Worm (Caenorhabditis elegans) whole organism, L3 larva: ENCODE data around the gene cdk-4.

Source experiments
- ZK546.5 ChIP-seq: sonication (generic microtip); optimal IDR thresholded peaks from 2 replicates; lab custom pipeline; 2017; ENCODE audit warnings: missing biosample characterization, missing genetic modification characterization
- elt-1 ChIP-seq: fragments of 150-350 bp; optimal IDR thresholded peaks from 2 replicates; lab custom pipeline; 2014; ENCODE audit warnings: missing biosample characterization, missing genetic modification characterization
- fos-1 ChIP-seq: fragments of 150-350 bp; optimal IDR thresholded peaks from 2 replicates; lab custom pipeline; 2014; ENCODE audit warnings: missing biosample characterization, missing genetic modification characterization
- lin-39 ChIP-seq: fragments of 150-350 bp; optimal IDR thresholded peaks from 2 replicates; lab custom pipeline; 2018; ENCODE audit warnings: missing biosample characterization, missing genetic modification reagents, missing genetic modification characterization
- lsy-12 ChIP-seq: sonication (generic microtip); optimal IDR thresholded peaks from 2 replicates; lab custom pipeline; 2016; ENCODE audit warnings: mild to moderate bottlenecking, missing genetic modification characterization, missing compliant biosample characterization
- nhr-11 ChIP-seq: fragments of 150-350 bp; optimal IDR thresholded peaks from 2 replicates; lab custom pipeline; 2014; ENCODE audit warnings: missing biosample characterization, missing genetic modification characterization
- nhr-12 ChIP-seq: fragments of 150-350 bp; optimal IDR thresholded peaks from 2 replicates; lab custom pipeline; 2014; ENCODE audit warnings: missing biosample characterization, missing genetic modification characterization
- nhr-23 ChIP-seq: fragments of 150-350 bp; optimal IDR thresholded peaks from 2 replicates; lab custom pipeline; 2014; ENCODE audit warnings: missing biosample characterization, missing genetic modification reagents, missing genetic modification characterization
- nhr-237 ChIP-seq: fragments of 150-350 bp; optimal IDR thresholded peaks from 2 replicates; lab custom pipeline; 2014; ENCODE audit warnings: missing biosample characterization, missing genetic modification characterization
- pha-4 ChIP-seq: fragments of 150-350 bp; optimal IDR thresholded peaks from 2 replicates; lab custom pipeline; 2014; ENCODE audit warnings: missing biosample characterization, missing genetic modification reagents, missing genetic modification characterization
- tbx-2 ChIP-seq: sonication (generic microtip); optimal IDR thresholded peaks from 2 replicates; lab custom pipeline; 2016; ENCODE audit warnings: mild to moderate bottlenecking, missing genetic modification characterization, missing compliant biosample characterization
- ztf-11 ChIP-seq: fragments of 150-350 bp; optimal IDR thresholded peaks from 2 replicates; lab custom pipeline; 2014; ENCODE audit warnings: missing biosample characterization, missing genetic modification characterization
- ztf-4 ChIP-seq: fragments of 150-350 bp; optimal IDR thresholded peaks from 2 replicates; lab custom pipeline; 2014; ENCODE audit warnings: missing biosample characterization, missing genetic modification characterization

- no peak for TF ChIP-seq lsy-12
- no peak for TF ChIP-seq tbx-2 (tag; lab: Kevin White, UChicago)
- no peak for TF ChIP-seq nhr-23 (tag; lab: Kevin White, UChicago)
- no peak for TF ChIP-seq ztf-11 (tag; lab: Kevin White, UChicago)
- TF ChIP-seq nhr-237 (tag; lab: Kevin White, UChicago) = no peak
- no peak for TF ChIP-seq nhr-12
- TF ChIP-seq lin-39 (tag; lab: Kevin White, UChicago) = no peak
- no peak for TF ChIP-seq nhr-11
- TF ChIP-seq fos-1 = no peak
- TF ChIP-seq elt-1 = no peak
- TF ChIP-seq pha-4 (tag; lab: Kevin White, UChicago) = no peak
- no peak for TF ChIP-seq ZK546.5 (tag; lab: Kevin White, UChicago)
- TF ChIP-seq ztf-4 (tag; lab: Kevin White, UChicago) = no peak
These were observed 18.0 kb upstream of the cdk-4 start, which contains the start of gene R01E6.5 for ce11 chrX:13536759-13537158.
